Fruit fly (Drosophila melanogaster) whole organism, prepupa: ENCODE data around the gene Mrp4.

Experiments
- CG15336 ChIP-seq: fragments of 200-800 bp; sonication (Bioruptor generic); IDR thresholded peaks from 2 replicates; pipeline ENCODE4 v1.3.6; 2022; ENCODE audit warnings: missing biosample characterization, missing genetic modification characterization
- CG34406 ChIP-seq: fragments of 200-800 bp; sonication (Bioruptor generic); optimal IDR thresholded peaks from 3 replicates; lab custom pipeline; 2016; ENCODE audit warnings: missing biosample characterization, missing genetic modification characterization
- CG6276 ChIP-seq: fragments of 200-800 bp; sonication (Bioruptor generic); optimal IDR thresholded peaks from 2 replicates; lab custom pipeline; 2017; ENCODE audit warnings: missing biosample characterization, mild to moderate bottlenecking, missing genetic modification characterization
- cyc ChIP-seq: fragments of 200-800 bp; sonication (Bioruptor generic); optimal IDR thresholded peaks from 3 replicates; lab custom pipeline; 2016; ENCODE audit warnings: missing biosample characterization, missing genetic modification characterization
- dsx ChIP-seq: fragments of 200-800 bp; optimal IDR thresholded peaks from 3 replicates; lab custom pipeline; 2019; ENCODE audit warnings: missing biosample characterization, mild to moderate bottlenecking, missing genetic modification characterization, moderate library complexity; ENCODE audit not compliant: poor library complexity, severe bottlenecking
- fkh ChIP-seq: fragments of 200-800 bp; sonication (Bioruptor generic); optimal IDR thresholded peaks from 3 replicates; lab custom pipeline; 2017; ENCODE audit warnings: missing biosample characterization, mild to moderate bottlenecking, missing genetic modification characterization, moderate library complexity
- topi ChIP-seq: fragments of 200-800 bp; sonication (Bioruptor generic); optimal IDR thresholded peaks from 3 replicates; lab custom pipeline; 2016; ENCODE audit warnings: missing biosample characterization, missing genetic modification characterization

DNA sequence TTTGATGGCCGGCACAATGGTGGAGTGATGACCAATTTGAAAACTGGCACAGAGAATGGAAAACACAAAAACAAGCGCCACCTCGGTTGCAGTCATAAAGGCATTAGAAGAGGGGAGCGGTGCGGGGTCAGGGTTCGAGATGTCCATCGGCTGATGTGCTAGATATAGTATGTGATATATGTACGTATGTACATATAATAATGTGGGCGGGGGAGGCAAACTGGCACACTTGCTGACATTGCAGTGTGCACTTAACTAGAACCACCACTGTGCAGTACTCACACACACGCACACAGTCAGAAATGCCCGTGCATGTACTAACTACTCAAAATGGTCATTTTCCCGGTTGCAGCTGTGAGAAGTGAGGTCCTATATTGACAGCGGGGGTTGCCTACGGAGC, 49.8 kb downstream of the Mrp4 start:
- peak; percentile 28; the same call in 1 of the 2 replicates for TF ChIP-seq CG15336 (GFP tag; lab: Robert Waterston, UW)
- no peak for TF ChIP-seq CG34406 (GFP tag; lab: Kevin White, UChicago)
- no peak for TF ChIP-seq topi (GFP tag; lab: Kevin White, UChicago)
- no peak for TF ChIP-seq dsx (GFP tag; lab: Kevin White, UChicago)
- TF ChIP-seq fkh (GFP tag; lab: Kevin White, UChicago), result no peak
- TF ChIP-seq CG6276 (GFP tag; lab: Kevin White, UChicago), result no peak
- TF ChIP-seq cyc (GFP tag; lab: Kevin White, UChicago), result no peak
